Worm (Caenorhabditis elegans) whole organism, L2 larva: ENCODE data around the gene unc-46.

Experiments
- nhr-237 ChIP-seq: fragments of 150-350 bp; optimal IDR thresholded peaks from 2 replicates; lab custom pipeline; 2014; ENCODE audit warnings: missing biosample characterization, missing genetic modification characterization
- nhr-25 ChIP-seq: fragments of 150-350 bp; sonication (generic microtip); optimal IDR thresholded peaks from 3 replicates; lab custom pipeline; 2014; ENCODE audit warnings: missing biosample characterization, missing genetic modification characterization
- unc-62 ChIP-seq: fragments of 150-350 bp; optimal IDR thresholded peaks from 2 replicates; lab custom pipeline; 2014; ENCODE audit warnings: missing biosample characterization, missing genetic modification reagents, missing genetic modification characterization
- zag-1 ChIP-seq: fragments of 150-350 bp; optimal IDR thresholded peaks from 2 replicates; lab custom pipeline; 2014; ENCODE audit warnings: missing biosample characterization, missing genetic modification characterization
- ztf-11 ChIP-seq: sonication (generic microtip); optimal IDR thresholded peaks from 2 replicates; lab custom pipeline; 2017; ENCODE audit warnings: missing biosample characterization, missing genetic modification characterization
- ztf-4 ChIP-seq: fragments of 150-350 bp; optimal IDR thresholded peaks from 2 replicates; lab custom pipeline; 2014; ENCODE audit warnings: missing biosample characterization, missing genetic modification characterization

DNA sequence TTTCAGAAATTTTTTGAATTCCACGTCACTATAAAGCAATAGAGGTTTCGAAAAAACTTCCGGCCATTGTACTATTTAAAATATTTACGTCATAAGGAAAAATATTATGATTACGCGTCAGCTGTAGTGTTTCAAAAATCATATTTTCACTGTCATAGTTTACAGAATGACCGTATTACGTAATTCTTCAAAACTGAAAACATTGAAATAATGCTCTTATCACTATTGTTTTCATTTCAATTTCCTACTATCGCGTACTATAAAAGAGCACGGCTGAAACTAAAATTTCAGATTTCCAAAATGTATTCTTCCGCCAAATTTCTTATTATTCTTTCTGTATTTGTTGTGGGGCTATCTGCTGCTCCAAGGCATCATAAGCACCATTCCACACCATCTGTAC lies 45.7 kb upstream of the unc-46 start, which contains the start of gene F14F9.2:
- TF ChIP-seq nhr-25 (tag; lab: Kevin White, UChicago): no peak
- TF ChIP-seq ztf-11 (tag; lab: Kevin White, UChicago): no peak
- no peak for TF ChIP-seq zag-1 (tag; lab: Kevin White, UChicago)
- TF ChIP-seq unc-62 (GFP tag; lab: Kevin White, UChicago): no peak
- no peak for TF ChIP-seq nhr-237 (tag; lab: Kevin White, UChicago)
- TF ChIP-seq ztf-4 (tag; lab: Kevin White, UChicago): no peak
